Fruit fly (Drosophila melanogaster) whole organism, embryonic: Measurements from ENCODE around the gene zye.

Experiments used
- B-H2 ChIP-seq: fragments of 200-800 bp; sonication (Bioruptor generic); optimal IDR thresholded peaks from 2 replicates; lab custom pipeline; 2018; ENCODE audit warnings: missing biosample characterization, mild to moderate bottlenecking, missing genetic modification characterization
- CG11696 ChIP-seq: fragments of 200-800 bp; sonication (Bioruptor generic); IDR thresholded peaks from 2 replicates; pipeline ENCODE4 v1.3.6; 2022; ENCODE audit warnings: missing biosample characterization, missing genetic modification characterization
- CG12219 ChIP-seq: fragments of 200-800 bp; sonication (Bioruptor generic); optimal IDR thresholded peaks from 3 replicates; lab custom pipeline; 2018; ENCODE audit warnings: missing biosample characterization, mild to moderate bottlenecking, missing genetic modification characterization
- CG12659 ChIP-seq: fragments of 200-800 bp; sonication (Bioruptor generic); optimal IDR thresholded peaks from 3 replicates; lab custom pipeline; 2017; ENCODE audit warnings: mild to moderate bottlenecking, missing biosample characterization, missing genetic modification reagents, missing genetic modification characterization
- CG15269 ChIP-seq: fragments of 200-800 bp; sonication (Bioruptor generic); optimal IDR thresholded peaks from 2 replicates; lab custom pipeline; 2018; ENCODE audit warnings: missing biosample characterization, mild to moderate bottlenecking, missing genetic modification characterization, moderate library complexity
- CG15601 ChIP-seq: fragments of 200-800 bp; sonication (Bioruptor generic); optimal IDR thresholded peaks from 3 replicates; lab custom pipeline; 2019; ENCODE audit warnings: missing biosample characterization, mild to moderate bottlenecking, missing genetic modification characterization, moderate library complexity
- CG15696 ChIP-seq: fragments of 200-800 bp; sonication (Bioruptor generic); optimal IDR thresholded peaks from 2 replicates; lab custom pipeline; 2019; ENCODE audit warnings: missing biosample characterization, mild to moderate bottlenecking, missing genetic modification characterization, moderate library complexity
- CG17359 ChIP-seq: fragments of 200-800 bp; sonication (Bioruptor generic); optimal IDR thresholded peaks from 3 replicates; lab custom pipeline; 2018; ENCODE audit warnings: missing biosample characterization, mild to moderate bottlenecking, missing genetic modification characterization, moderate library complexity
- CG17912 ChIP-seq: fragments of 200-800 bp; sonication (Bioruptor generic); optimal IDR thresholded peaks from 2 replicates; lab custom pipeline; 2018; ENCODE audit warnings: missing biosample characterization, mild to moderate bottlenecking, missing genetic modification characterization
- CG18599 ChIP-seq: fragments of 200-800 bp; sonication (Bioruptor generic); optimal IDR thresholded peaks from 3 replicates; lab custom pipeline; 2017; ENCODE audit warnings: missing biosample characterization, missing genetic modification characterization, mild to moderate bottlenecking, moderate library complexity, missing genetic modification reagents
- CG18619 ChIP-seq: fragments of 200-800 bp; sonication (Bioruptor generic); optimal IDR thresholded peaks from 3 replicates; lab custom pipeline; 2017; ENCODE audit warnings: missing biosample characterization, mild to moderate bottlenecking, missing genetic modification characterization
- CG2678 ChIP-seq: fragments of 200-800 bp; sonication (Bioruptor generic); optimal IDR thresholded peaks from 3 replicates; lab custom pipeline; 2019; ENCODE audit warnings: missing biosample characterization, mild to moderate bottlenecking, missing genetic modification characterization, moderate library complexity
- CG2712 ChIP-seq: fragments of 200-800 bp; optimal IDR thresholded peaks from 3 replicates; lab custom pipeline; 2019; ENCODE audit warnings: missing biosample characterization, mild to moderate bottlenecking, missing genetic modification characterization, moderate library complexity
- CG31365 ChIP-seq: fragments of 200-800 bp; sonication (Bioruptor generic); optimal IDR thresholded peaks from 2 replicates; lab custom pipeline; 2018; ENCODE audit warnings: missing biosample characterization, mild to moderate bottlenecking, missing genetic modification characterization
- CG31441 ChIP-seq: fragments of 200-800 bp; sonication (Bioruptor generic); IDR thresholded peaks from 2 replicates; pipeline ENCODE4 v1.3.6; 2022; ENCODE audit warnings: missing biosample characterization, missing genetic modification characterization
- CG33557 ChIP-seq: fragments of 200-800 bp; sonication (Bioruptor generic); optimal IDR thresholded peaks from 2 replicates; lab custom pipeline; 2019; ENCODE audit warnings: missing biosample characterization, mild to moderate bottlenecking, missing genetic modification characterization, moderate library complexity
- CG4282 ChIP-seq: fragments of 200-800 bp; sonication (Bioruptor generic); optimal IDR thresholded peaks from 2 replicates; lab custom pipeline; 2016; ENCODE audit warnings: missing biosample characterization, missing genetic modification characterization
- CG7745 ChIP-seq: fragments of 200-800 bp; sonication (Bioruptor generic); optimal IDR thresholded peaks from 2 replicates; lab custom pipeline; 2018; ENCODE audit warnings: missing biosample characterization, mild to moderate bottlenecking, missing genetic modification characterization, moderate library complexity
- CG8359 ChIP-seq: fragments of 200-800 bp; sonication (Bioruptor generic); optimal IDR thresholded peaks from 2 replicates; lab custom pipeline; 2017; ENCODE audit warnings: missing biosample characterization, mild to moderate bottlenecking, missing genetic modification characterization, borderline replicate concordance
- CG8924 ChIP-seq: fragments of 200-800 bp; optimal IDR thresholded peaks from 3 replicates; lab custom pipeline; 2019; ENCODE audit warnings: missing biosample characterization, mild to moderate bottlenecking, missing genetic modification characterization, moderate library complexity
- CkIIα-i1 ChIP-seq: fragments of 200-800 bp; sonication (Bioruptor generic); IDR thresholded peaks from 2 replicates; pipeline ENCODE4 v1.3.6; 2022; ENCODE audit warnings: missing biosample characterization, missing genetic modification characterization
- Fer2 ChIP-seq: fragments of 200-800 bp; sonication (Bioruptor generic); optimal IDR thresholded peaks from 2 replicates; lab custom pipeline; 2018; ENCODE audit warnings: missing biosample characterization, mild to moderate bottlenecking, missing genetic modification characterization, moderate library complexity
- Fer3 ChIP-seq: fragments of 200-800 bp; sonication (Bioruptor generic); optimal IDR thresholded peaks from 2 replicates; lab custom pipeline; 2018; ENCODE audit warnings: missing biosample characterization, mild to moderate bottlenecking, missing genetic modification characterization, moderate library complexity
- HHEX ChIP-seq: fragments of 200-800 bp; sonication (Bioruptor generic); optimal IDR thresholded peaks from 3 replicates; lab custom pipeline; 2017; ENCODE audit warnings: missing biosample characterization, mild to moderate bottlenecking, missing genetic modification characterization, missing genetic modification reagents
- Hmr ChIP-seq: fragments of 200-800 bp; sonication (Bioruptor generic); optimal IDR thresholded peaks from 3 replicates; lab custom pipeline; 2017; ENCODE audit warnings: mild to moderate bottlenecking, missing biosample characterization, missing genetic modification reagents, missing genetic modification characterization
- Hr51 ChIP-seq, 2 experiments: fragments of 200-800 bp; sonication (Bioruptor generic); optimal IDR thresholded peaks; 2 replicates in 1 of 2; 3 replicates in 1 of 2; lab custom pipeline; 2016 to 2018; ENCODE audit warnings: missing biosample characterization in 2 of 2, missing genetic modification characterization in 2 of 2, mild to moderate bottlenecking in 1 of 2, moderate library complexity in 1 of 2
- Mes4 ChIP-seq: fragments of 200-800 bp; sonication (Bioruptor generic); optimal IDR thresholded peaks from 2 replicates; lab custom pipeline; 2016; ENCODE audit warnings: missing biosample characterization, missing genetic modification characterization
- Pdp1 ChIP-seq, 2 experiments: fragments of 200-800 bp; sonication (Bioruptor generic); optimal IDR thresholded peaks; 3 replicates each; lab custom pipeline; 2016; ENCODE audit warnings: missing biosample characterization in 2 of 2, missing genetic modification characterization in 2 of 2, mild to moderate bottlenecking in 1 of 2, moderate library complexity in 1 of 2
- Rfx ChIP-seq: fragments of 200-800 bp; sonication (Bioruptor generic); IDR thresholded peaks from 2 replicates; pipeline ENCODE4 v1.3.6; 2022; ENCODE audit warnings: missing biosample characterization, missing genetic modification characterization
- Sry-β ChIP-seq: fragments of 200-800 bp; sonication (Bioruptor generic); optimal IDR thresholded peaks from 2 replicates; lab custom pipeline; 2018; ENCODE audit warnings: missing biosample characterization, mild to moderate bottlenecking, missing genetic modification characterization, moderate library complexity
- Stat92E ChIP-seq, 3 experiments: fragments of >200 bp in 2 of 3; fragments of 200-800 bp in 1 of 3; sonication (Bioruptor generic) in 1 of 3; optimal IDR thresholded peaks; 2 replicates each; lab custom pipeline; 2017 to 2019; ENCODE audit warnings: missing biosample characterization in 3 of 3, missing genetic modification characterization in 3 of 3, mild to moderate bottlenecking in 1 of 3, moderate library complexity in 1 of 3
- ac ChIP-seq: fragments of 200-800 bp; sonication (Bioruptor generic); optimal IDR thresholded peaks from 3 replicates; lab custom pipeline; 2017; ENCODE audit warnings: missing biosample characterization, mild to moderate bottlenecking, missing genetic modification characterization
- bsh ChIP-seq, 2 experiments: fragments of 200-800 bp; sonication (Bioruptor generic); optimal IDR thresholded peaks; 2 replicates each; lab custom pipeline; 2017 to 2018; ENCODE audit warnings: mild to moderate bottlenecking in 2 of 2, missing biosample characterization in 2 of 2, missing genetic modification characterization in 2 of 2, moderate library complexity in 1 of 2
- da ChIP-seq: fragments of 200-800 bp; sonication (Bioruptor generic); optimal IDR thresholded peaks from 2 replicates; lab custom pipeline; 2016; ENCODE audit warnings: missing biosample characterization, missing genetic modification characterization
- exex ChIP-seq: fragments of 200-800 bp; sonication (Bioruptor generic); optimal IDR thresholded peaks from 4 replicates; lab custom pipeline; 2018; ENCODE audit warnings: missing biosample characterization, mild to moderate bottlenecking, missing genetic modification characterization, moderate library complexity
- fd64A ChIP-seq: fragments of 200-800 bp; sonication (Bioruptor generic); optimal IDR thresholded peaks from 3 replicates; lab custom pipeline; 2018; ENCODE audit warnings: missing biosample characterization, mild to moderate bottlenecking, missing genetic modification characterization
- grau ChIP-seq: fragments of 200-800 bp; optimal IDR thresholded peaks from 3 replicates; lab custom pipeline; 2019; ENCODE audit warnings: missing biosample characterization, mild to moderate bottlenecking, missing genetic modification characterization, moderate library complexity
- insv ChIP-seq, 2 experiments: fragments of 200-800 bp; sonication (Bioruptor generic); optimal IDR thresholded peaks; 3 replicates each; lab custom pipeline; 2016 to 2018; ENCODE audit warnings: missing biosample characterization in 2 of 2, missing genetic modification characterization in 2 of 2
- mirr ChIP-seq: fragments of 200-800 bp; sonication (Bioruptor generic); optimal IDR thresholded peaks from 3 replicates; lab custom pipeline; 2018; ENCODE audit warnings: missing biosample characterization, mild to moderate bottlenecking, missing genetic modification characterization
- nmo ChIP-seq: fragments of 200-800 bp; sonication (Bioruptor generic); optimal IDR thresholded peaks from 2 replicates; lab custom pipeline; 2018; ENCODE audit warnings: missing biosample characterization, mild to moderate bottlenecking, missing genetic modification characterization, moderate library complexity
- odd ChIP-seq: fragments of 200-800 bp; sonication (Bioruptor generic); optimal IDR thresholded peaks from 2 replicates; lab custom pipeline; 2017; ENCODE audit warnings: missing biosample characterization, mild to moderate bottlenecking, missing genetic modification characterization
- onecut ChIP-seq: fragments of 200-800 bp; sonication (Bioruptor generic); IDR thresholded peaks from 2 replicates; pipeline ENCODE4 v1.3.6; 2022; ENCODE audit warnings: missing biosample characterization, missing genetic modification characterization
- otp ChIP-seq: fragments of 200-800 bp; sonication (Bioruptor generic); IDR thresholded peaks from 3 replicates; pipeline ENCODE4, ENCODE4 v1.3.6; 2022; ENCODE audit warnings: missing biosample characterization, missing genetic modification characterization
- sim ChIP-seq: fragments of 200-800 bp; sonication (Bioruptor generic); IDR thresholded peaks from 2 replicates; pipeline ENCODE4 v1.3.6; 2022; ENCODE audit warnings: missing biosample characterization, missing genetic modification characterization
- tap ChIP-seq: fragments of 200-800 bp; optimal IDR thresholded peaks from 3 replicates; lab custom pipeline; 2019; ENCODE audit warnings: missing biosample characterization, mild to moderate bottlenecking, missing genetic modification characterization, moderate library complexity
- unpg ChIP-seq: fragments of 200-800 bp; sonication (Bioruptor generic); optimal IDR thresholded peaks from 3 replicates; lab custom pipeline; 2018; ENCODE audit warnings: missing biosample characterization, mild to moderate bottlenecking, missing genetic modification characterization, moderate library complexity
- zen2 ChIP-seq: fragments of 200-800 bp; sonication (Bioruptor generic); IDR thresholded peaks from 3 replicates; pipeline ENCODE4 v1.3.6; 2022; ENCODE audit warnings: missing biosample characterization, missing genetic modification characterization; ENCODE audit not compliant: partially characterized antibody

The zye gene

dm6 chr3L:20447957-20448356, 34.6 kb downstream of the zye start (continued):
- peak; percentile 8; the same call in 1 of the 2 replicates for TF ChIP-seq onecut (GFP tag; lab: Robert Waterston, UW)
- no peak for TF ChIP-seq CkIIα-i1 (GFP tag; lab: Robert Waterston, UW)
- peak; percentile 55 for TF ChIP-seq CG33557 (GFP tag; lab: Kevin White, UChicago)
- TF ChIP-seq Fer3 (tag; lab: Kevin White, UChicago) = peak; percentile 61
- TF ChIP-seq Rfx (GFP tag; lab: Robert Waterston, UW) = peak; percentile 25; the same call in 1 of the 2 replicates
- no peak for TF ChIP-seq zen2 (GFP tag; lab: Robert Waterston, UW)
- TF ChIP-seq Stat92E (GFP tag; optimal IDR thresholded peaks at IDR 0.05; lab: Kevin White, UChicago) = peak in 1 of 3 experiments; percentile 38
- TF ChIP-seq da (GFP tag; lab: Kevin White, UChicago) = no peak
- no peak for TF ChIP-seq sim
- peak in 1 of 2 experiments; percentile 5 for TF ChIP-seq bsh (GFP tag; optimal IDR thresholded peaks at IDR 0.05; lab: Kevin White, UChicago)
- peak; percentile 23 for TF ChIP-seq CG12659
- TF ChIP-seq Hmr (GFP tag; lab: Kevin White, UChicago) = peak; percentile 69
- TF ChIP-seq CG11696 = no peak
- TF ChIP-seq CG15601 = peak; percentile 37
- TF ChIP-seq unpg (GFP tag; lab: Kevin White, UChicago) = peak; percentile 54
- peak; percentile 24 for TF ChIP-seq CG15269
- peak; percentile 16 for TF ChIP-seq CG17359 (tag; lab: Kevin White, UChicago)
- TF ChIP-seq tap (tag; lab: Kevin White, UChicago) = peak; percentile 42
- TF ChIP-seq Hr51 (GFP tag; optimal IDR thresholded peaks at IDR 0.05; lab: Kevin White, UChicago) = peak in 1 of 2 experiments; percentile 5
- TF ChIP-seq Mes4 (GFP tag; lab: Kevin White, UChicago) = no peak
- peak; percentile 28 for TF ChIP-seq exex
- TF ChIP-seq CG31441 (GFP tag; lab: Robert Waterston, UW) = peak; percentile 25; the same call in 1 of the 2 replicates
- no peak for TF ChIP-seq Pdp1 (GFP tag; optimal IDR thresholded peaks at IDR 0.05; lab: Kevin White, UChicago)
- TF ChIP-seq HHEX (GFP tag; lab: Kevin White, UChicago) = peak; percentile 52
- peak; percentile 83 for TF ChIP-seq CG7745
- TF ChIP-seq CG31365 (tag; lab: Kevin White, UChicago) = peak; percentile 36
- peak; percentile 21 for TF ChIP-seq CG17912 (GFP tag; lab: Kevin White, UChicago)
- no peak for TF ChIP-seq nmo (GFP tag; lab: Kevin White, UChicago)
- peak; percentile 26 for TF ChIP-seq CG8924 (tag; lab: Kevin White, UChicago)
- TF ChIP-seq CG18619 (GFP tag; lab: Kevin White, UChicago) = peak; percentile 19
- TF ChIP-seq Fer2 (tag; lab: Kevin White, UChicago) = peak; percentile 28
- TF ChIP-seq CG8359 (GFP tag; lab: Kevin White, UChicago) = peak; percentile 36
- peak; percentile 30 for TF ChIP-seq B-H2 (GFP tag; lab: Kevin White, UChicago)
- TF ChIP-seq fd64A (GFP tag; lab: Kevin White, UChicago) = peak; percentile 1
- TF ChIP-seq CG4282 (GFP tag; lab: Kevin White, UChicago) = no peak
- TF ChIP-seq odd (GFP tag; lab: Kevin White, UChicago) = peak; percentile 62
- TF ChIP-seq Sry-β = peak; percentile 15
- TF ChIP-seq CG2712 = peak; percentile 6
- peak; percentile 70 for TF ChIP-seq CG15696 (tag; lab: Kevin White, UChicago)
- peak; percentile 66 for TF ChIP-seq CG2678 (tag; lab: Kevin White, UChicago)
- peak; percentile 20 for TF ChIP-seq mirr
- TF ChIP-seq CG12219 = peak; percentile 29
- TF ChIP-seq grau (tag; lab: Kevin White, UChicago) = peak; percentile 1
- peak in 1 of 2 experiments; percentile 10 for TF ChIP-seq insv (GFP tag; optimal IDR thresholded peaks at IDR 0.05; lab: Kevin White, UChicago)
- TF ChIP-seq CG18599 (GFP tag; lab: Kevin White, UChicago) = peak; percentile 52
- 0 out of 3 replicates have a peak, but pooled peaks have one; percentile 8 for TF ChIP-seq otp (GFP tag; lab: Robert Waterston, UW)
- peak; percentile 50 for TF ChIP-seq ac
